Fruit fly (Drosophila melanogaster) whole organism: ENCODE results near the gene CG32719.

Experiments
- CG8478 ChIP-seq: fragments of >200 bp; optimal IDR thresholded peaks from 2 replicates; lab custom pipeline; 2018; ENCODE audit warnings: inconsistent platforms
- Dll ChIP-seq: fragments of >200 bp; optimal IDR thresholded peaks from 2 replicates; lab custom pipeline; 2017
- EcR ChIP-seq, 2 experiments: fragments of >200 bp; optimal IDR thresholded peaks; 2 replicates each; lab custom pipeline; 2017; ENCODE audit warnings: missing biosample characterization in 2 of 2, missing genetic modification characterization in 2 of 2, missing genetic modification reagents in 2 of 2
- pan ChIP-seq: fragments of >200 bp; optimal IDR thresholded peaks from 2 replicates; lab custom pipeline; 2017
- psq ChIP-seq: fragments of >200 bp; optimal IDR thresholded peaks from 2 replicates; lab custom pipeline; 2017
- usp ChIP-seq: fragments of >200 bp; optimal IDR thresholded peaks from 2 replicates; lab custom pipeline; 2017; ENCODE audit warnings: missing biosample characterization, missing genetic modification characterization, mixed read lengths

Gene CG32719

dm6 chrX:7558646-7559045 is 10.9 kb upstream of the CG32719 start:
- no peak for TF ChIP-seq psq (lab: Kevin White, UChicago)
- no peak for TF ChIP-seq Dll
- no peak for TF ChIP-seq pan
- no peak for TF ChIP-seq EcR (GFP tag; optimal IDR thresholded peaks at IDR 0.05; lab: Kevin White, UChicago)
- TF ChIP-seq usp (GFP tag; lab: Kevin White, UChicago) = no peak
- no peak for TF ChIP-seq CG8478

dm6 chrX:7557652-7558051 is 9.9 kb upstream of the CG32719 start:
- TF ChIP-seq Dll = no peak
- no peak for TF ChIP-seq psq (lab: Kevin White, UChicago)
- no peak for TF ChIP-seq CG8478
- no peak for TF ChIP-seq pan
- no peak for TF ChIP-seq EcR (GFP tag; optimal IDR thresholded peaks at IDR 0.05; lab: Kevin White, UChicago)
- TF ChIP-seq usp (GFP tag; lab: Kevin White, UChicago) = no peak

DNA sequence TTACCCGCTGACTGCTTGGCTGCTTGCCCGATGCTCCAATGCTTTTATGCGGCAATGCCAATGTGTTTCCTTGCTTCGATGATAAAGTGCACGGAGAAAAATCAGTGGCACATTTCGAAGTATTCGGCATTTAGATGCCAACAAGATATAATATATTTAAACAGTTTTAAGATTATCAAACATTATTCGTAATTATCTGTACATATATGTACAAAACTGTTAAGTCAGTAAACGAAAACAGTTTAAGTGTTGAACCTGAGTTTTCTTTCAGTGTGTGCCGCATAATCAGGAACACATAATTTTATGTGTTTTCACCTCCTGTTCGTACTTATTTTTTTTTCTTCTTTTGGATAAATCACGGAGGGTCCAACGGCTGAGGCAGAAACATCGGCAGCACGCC is 8.5 kb upstream of the CG32719 start:
- no peak for TF ChIP-seq pan
- TF ChIP-seq usp (GFP tag; lab: Kevin White, UChicago) = no peak
- no peak for TF ChIP-seq EcR (GFP tag; optimal IDR thresholded peaks at IDR 0.05; lab: Kevin White, UChicago)
- no peak for TF ChIP-seq psq (lab: Kevin White, UChicago)
- no peak for TF ChIP-seq Dll
- TF ChIP-seq CG8478 = no peak

- TF ChIP-seq CG8478 (no peak), pan (no peak), Dll (no peak), usp (GFP tag; lab: Kevin White, UChicago) (no peak), psq (lab: Kevin White, UChicago) (no peak), EcR (GFP tag; optimal IDR thresholded peaks at IDR 0.05; lab: Kevin White, UChicago) (no peak)
These were observed 5.7 kb upstream of the CG32719 start for dm6 chrX:7553446-7553845.

- TF ChIP-seq psq (lab: Kevin White, UChicago) (no peak), Dll (no peak), CG8478 (no peak), pan (no peak), usp (GFP tag; lab: Kevin White, UChicago) (no peak), EcR (GFP tag; optimal IDR thresholded peaks at IDR 0.05; lab: Kevin White, UChicago) (no peak)
These were observed 4.3 kb upstream of the CG32719 start for dm6 chrX:7552109-7552508.

- no peak for TF ChIP-seq Dll
- no peak for TF ChIP-seq EcR (GFP tag; optimal IDR thresholded peaks at IDR 0.05; lab: Kevin White, UChicago)
- TF ChIP-seq CG8478 = no peak
- no peak for TF ChIP-seq usp (GFP tag; lab: Kevin White, UChicago)
- TF ChIP-seq psq (lab: Kevin White, UChicago) = no peak
- no peak for TF ChIP-seq pan
These were observed 2.9 kb upstream of the CG32719 start for dm6 chrX:7550704-7551103.

DNA sequence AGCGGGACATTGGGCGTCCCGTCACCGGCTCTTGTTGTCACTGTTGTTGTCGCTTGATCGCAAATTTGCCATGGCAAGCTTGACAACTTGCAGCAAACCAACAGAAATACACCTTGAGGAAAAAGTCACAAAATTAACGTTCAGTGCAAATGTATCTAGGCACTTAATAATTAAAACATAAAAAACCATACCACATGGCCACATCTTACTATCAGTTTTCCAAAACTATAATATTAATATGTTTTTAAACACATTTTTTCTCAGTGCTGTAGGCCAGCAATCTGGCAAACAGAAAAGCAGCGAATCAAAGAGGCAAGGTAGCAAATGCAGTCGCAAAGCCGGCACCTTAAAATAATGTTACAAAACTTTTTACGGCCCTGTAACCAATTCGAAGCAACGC is 1.4 kb downstream of the CG32719 start:
- TF ChIP-seq CG8478 (no peak), Dll (no peak), psq (lab: Kevin White, UChicago) (no peak), usp (GFP tag; lab: Kevin White, UChicago) (no peak), pan (no peak), EcR (GFP tag; optimal IDR thresholded peaks at IDR 0.05; lab: Kevin White, UChicago) (no peak)

- TF ChIP-seq EcR (GFP tag; optimal IDR thresholded peaks at IDR 0.05; lab: Kevin White, UChicago) = no peak
- no peak for TF ChIP-seq CG8478
- TF ChIP-seq usp (GFP tag; lab: Kevin White, UChicago) = no peak
- TF ChIP-seq psq (lab: Kevin White, UChicago) = no peak
- TF ChIP-seq Dll = no peak
- no peak for TF ChIP-seq pan
These were observed 3.9 kb downstream of the CG32719 start for dm6 chrX:7543891-7544290.

DNA sequence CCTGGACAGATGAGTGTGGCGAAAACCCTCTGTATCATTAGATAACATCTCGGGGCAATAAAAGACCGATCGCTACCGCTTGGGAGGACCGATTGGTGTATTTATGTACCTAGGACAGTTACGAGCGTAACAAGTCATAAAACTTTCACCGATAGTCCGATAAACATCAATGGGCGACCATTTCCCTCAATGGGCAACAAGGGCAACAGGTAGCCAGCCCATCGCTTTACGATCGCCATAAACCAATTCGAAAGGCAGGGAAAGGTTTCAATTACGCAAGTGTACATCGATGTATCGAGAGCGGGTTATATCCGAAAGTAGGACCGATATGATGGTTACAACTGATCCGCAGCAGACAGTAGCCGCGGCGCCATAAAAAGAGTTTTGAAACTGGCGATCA is 5.3 kb downstream of the CG32719 start:
- TF ChIP-seq psq (lab: Kevin White, UChicago) (no peak), EcR (GFP tag; optimal IDR thresholded peaks at IDR 0.05; lab: Kevin White, UChicago) (no peak), CG8478 (no peak), Dll (no peak), usp (GFP tag; lab: Kevin White, UChicago) (no peak), pan (no peak)

DNA sequence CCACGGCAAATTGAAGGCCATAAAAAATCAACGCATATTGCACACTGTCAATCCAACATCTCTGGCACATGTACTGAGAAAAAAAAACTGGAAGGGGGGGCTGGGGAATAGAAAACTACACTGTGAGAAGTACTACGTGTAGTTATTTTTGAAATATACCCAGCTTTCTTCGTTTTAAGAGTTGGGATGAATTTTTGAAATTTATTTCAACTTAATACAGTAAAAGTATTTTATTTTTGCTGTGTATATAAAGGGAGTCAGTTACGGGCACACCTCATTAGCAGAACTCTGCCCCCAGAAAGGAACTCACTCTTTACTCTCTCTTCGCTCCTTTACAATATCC is 6.4 kb downstream of the CG32719 start:
- no peak for TF ChIP-seq psq (lab: Kevin White, UChicago)

- no peak for TF ChIP-seq CG8478
- no peak for TF ChIP-seq psq (lab: Kevin White, UChicago)
- TF ChIP-seq Dll = no peak
- no peak for TF ChIP-seq pan
- TF ChIP-seq EcR (GFP tag; optimal IDR thresholded peaks at IDR 0.05; lab: Kevin White, UChicago) = no peak
- no peak for TF ChIP-seq usp (GFP tag; lab: Kevin White, UChicago)
These were observed 6.9 kb downstream of the CG32719 start for dm6 chrX:7540749-7541454.

DNA sequence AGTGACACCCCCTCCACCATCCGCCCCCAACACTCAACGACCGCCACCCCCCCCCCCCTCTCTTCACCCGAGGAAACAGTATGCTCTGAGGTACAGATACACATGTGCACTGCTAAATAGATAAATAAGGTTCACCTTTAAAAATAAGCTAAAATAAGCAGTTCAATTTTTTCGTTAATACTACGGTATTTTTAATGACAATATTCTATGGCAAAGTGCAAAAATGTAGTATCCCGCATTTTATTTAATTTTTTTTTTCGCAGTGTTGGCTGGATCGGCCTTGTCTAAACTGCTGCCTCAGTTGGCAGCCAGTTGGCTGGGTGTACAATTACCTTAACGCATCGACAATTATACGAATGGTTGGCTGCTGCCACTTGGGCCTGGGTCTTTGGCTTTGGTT is 8.7 kb downstream of the CG32719 start:
- no peak for TF ChIP-seq usp (GFP tag; lab: Kevin White, UChicago)
- no peak for TF ChIP-seq pan
- no peak for TF ChIP-seq EcR (GFP tag; optimal IDR thresholded peaks at IDR 0.05; lab: Kevin White, UChicago)
- no peak for TF ChIP-seq psq (lab: Kevin White, UChicago)

DNA sequence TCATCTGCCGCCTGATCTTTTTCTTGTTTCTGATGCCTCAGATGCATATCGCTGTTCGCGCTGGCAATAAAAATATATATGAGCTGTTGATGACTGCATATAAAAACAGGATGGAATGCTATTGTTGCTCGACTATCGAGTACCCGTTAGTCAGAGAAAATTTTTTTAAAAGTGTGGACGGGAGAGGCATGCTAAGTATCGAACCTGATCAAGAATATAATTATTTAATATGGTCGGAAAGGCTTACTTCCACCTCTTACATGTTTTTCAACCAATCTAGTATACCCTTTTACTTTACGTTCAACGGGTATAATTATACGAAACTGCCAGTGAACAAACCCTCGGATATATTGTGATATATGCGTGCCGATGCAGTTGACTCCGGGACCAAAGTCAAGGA is 10.0 kb downstream of the CG32719 start:
- TF ChIP-seq pan = peak; percentile 13
- TF ChIP-seq usp (GFP tag; lab: Kevin White, UChicago) = no peak

- TF ChIP-seq CG8478 (no peak), EcR (GFP tag; optimal IDR thresholded peaks at IDR 0.05; lab: Kevin White, UChicago) (no peak), psq (lab: Kevin White, UChicago) (no peak), usp (GFP tag; lab: Kevin White, UChicago) (no peak), pan (no peak), Dll (no peak)
These were observed 10.9 kb downstream of the CG32719 start, which contains the start of gene CG32720 for dm6 chrX:7536859-7537258. TSS of gene CG32720 (minus strand) at chrX:7536959.
